In the genomic region with DNA sequence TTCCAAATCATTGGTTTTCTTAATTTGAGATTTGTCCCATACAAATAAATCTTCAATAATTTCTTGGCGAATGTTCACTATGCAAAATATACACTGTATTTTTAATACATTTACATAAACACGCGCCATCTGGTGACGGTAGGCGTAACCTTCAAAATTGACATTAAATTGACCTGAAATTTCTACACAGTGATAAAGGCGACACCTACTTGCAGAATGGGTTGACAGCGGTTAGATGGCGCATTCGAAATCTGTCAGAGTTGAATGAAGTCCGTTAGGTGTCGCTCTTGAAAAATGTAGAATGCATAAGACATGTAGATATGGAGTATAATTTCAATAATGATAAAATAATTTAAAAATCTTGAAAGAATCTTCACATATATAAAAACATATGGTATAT, we compare ENCODE assay signal across 3 fruit fly cellular contexts.
TF ChIP-seq lines count a peak whose summit lies in the region.

No protein-coding gene starts in this region.

TF ChIP-seq in whole organism, adult, 20 proteins besides CTCF, POLR2A, EP300 and RAD21 (continued from another document):
- TF ChIP-seq tj (GFP tag; optimal IDR thresholded peaks at IDR 0.05; lab: Kevin White, UChicago) (no peak), bab1 (GFP tag; optimal IDR thresholded peaks at IDR 0.05; lab: Kevin White, UChicago) (peak; percentile 85), pad (GFP tag; optimal IDR thresholded peaks at IDR 0.05; lab: Kevin White, UChicago) (peak; percentile 15)
TF ChIP-seq in whole organism, adult: peak in this region for 8.

TF ChIP-seq in whole organism, embryonic, 481 proteins besides CTCF, POLR2A, EP300 and RAD21 (continued from another document and continues in another):
- peak; percentile 37 for TF ChIP-seq nerfin-1 (tag; optimal IDR thresholded peaks at IDR 0.05; lab: Kevin White, UChicago)
- no peak for TF ChIP-seq crol (GFP tag; IDR thresholded peaks at IDR 0.05; lab: Robert Waterston, UW)
- peak; percentile 71; the same call in 1 of the 2 replicates for TF ChIP-seq HLH3B (GFP tag; IDR thresholded peaks at IDR 0.05; lab: Robert Waterston, UW)
- TF ChIP-seq CG8089 (GFP tag; optimal IDR thresholded peaks at IDR 0.05; lab: Kevin White, UChicago), result peak; percentile 86
- no peak for TF ChIP-seq CG6683 (GFP tag; optimal IDR thresholded peaks at IDR 0.05; lab: Kevin White, UChicago)
- peak; percentile 86 for TF ChIP-seq CG10366 (GFP tag; IDR thresholded peaks at IDR 0.05; lab: Robert Waterston, UW)
- peak; percentile 77 for TF ChIP-seq Atf-2 (GFP tag; optimal IDR thresholded peaks at IDR 0.05; lab: Kevin White, UChicago)
- no peak; the same call in none of the 3 replicates for TF ChIP-seq Optix (GFP tag; IDR thresholded peaks at IDR 0.05; lab: Robert Waterston, UW)
- peak; percentile 80 for TF ChIP-seq CG14014 (GFP tag; IDR thresholded peaks at IDR 0.05; lab: Robert Waterston, UW)
- TF ChIP-seq Xrp1 (GFP tag; IDR thresholded peaks at IDR 0.05; lab: Robert Waterston, UW), result peak; percentile 64
- TF ChIP-seq CG17568 (GFP tag; optimal IDR thresholded peaks at IDR 0.05; lab: Kevin White, UChicago), result peak; percentile 19
- peak; percentile 70 for TF ChIP-seq NC2α (GFP tag; optimal IDR thresholded peaks at IDR 0.05; lab: Kevin White, UChicago)
- no peak for TF ChIP-seq BtbVII (GFP tag; optimal IDR thresholded peaks at IDR 0.05; lab: Kevin White, UChicago)
- peak; percentile 71 for TF ChIP-seq row (GFP tag; IDR thresholded peaks at IDR 0.05; lab: Robert Waterston, UW)
- TF ChIP-seq CG10979 (tag; optimal IDR thresholded peaks at IDR 0.05; lab: Kevin White, UChicago), result peak; percentile 73
- peak; percentile 61 for TF ChIP-seq cato (GFP tag; optimal IDR thresholded peaks at IDR 0.05; lab: Kevin White, UChicago; ENCODE audit: borderline replicate concordance)
- no peak for TF ChIP-seq Hr78 (GFP tag; optimal IDR thresholded peaks at IDR 0.05; lab: Kevin White, UChicago)
- no peak for TF ChIP-seq so (GFP tag; IDR thresholded peaks at IDR 0.05; lab: Robert Waterston, UW)
- TF ChIP-seq CG9215 (GFP tag; IDR thresholded peaks at IDR 0.05; lab: Robert Waterston, UW), result peak; percentile 77
- peak; percentile 76 for TF ChIP-seq Atf3 (GFP tag; optimal IDR thresholded peaks at IDR 0.05; lab: Kevin White, UChicago)
- TF ChIP-seq CG34376 (GFP tag; optimal IDR thresholded peaks at IDR 0.05; lab: Kevin White, UChicago), result no peak
- peak; percentile 91 for TF ChIP-seq zen (tag; optimal IDR thresholded peaks at IDR 0.05; lab: Kevin White, UChicago)
- peak; percentile 83 for TF ChIP-seq CG42726 (GFP tag; IDR thresholded peaks at IDR 0.05; lab: Robert Waterston, UW; ENCODE audit: partially characterized antibody)
- peak; percentile 38 for TF ChIP-seq CG2202 (tag; optimal IDR thresholded peaks at IDR 0.05; lab: Kevin White, UChicago)
- peak; percentile 86 for TF ChIP-seq ken (GFP tag; IDR thresholded peaks at IDR 0.05; lab: Robert Waterston, UW)
- no peak for TF ChIP-seq CG3995 (GFP tag; optimal IDR thresholded peaks at IDR 0.05; lab: Kevin White, UChicago)
- TF ChIP-seq CG14965 (GFP tag; optimal IDR thresholded peaks at IDR 0.05; lab: Kevin White, UChicago; ENCODE audit: borderline replicate concordance), result peak; percentile 97
- TF ChIP-seq ttk (GFP tag; IDR thresholded peaks at IDR 0.05; lab: Robert Waterston, UW), result peak; percentile 69; the same call in 1 of the 2 replicates
- TF ChIP-seq CG6813 (GFP tag; optimal IDR thresholded peaks at IDR 0.05; lab: Kevin White, UChicago), result no peak
- peak; percentile 29; the same call in 1 of the 2 replicates for TF ChIP-seq Atf6 (GFP tag; IDR thresholded peaks at IDR 0.05; lab: Robert Waterston, UW)
- TF ChIP-seq CG16813 (GFP tag; IDR thresholded peaks at IDR 0.05; lab: Robert Waterston, UW; ENCODE audit: partially characterized antibody), result peak; percentile 66
- TF ChIP-seq fd64A (GFP tag; optimal IDR thresholded peaks at IDR 0.05; lab: Kevin White, UChicago), result no peak
- TF ChIP-seq pum (GFP tag; optimal IDR thresholded peaks at IDR 0.05; lab: Kevin White, UChicago), result peak; percentile 92
- no peak for TF ChIP-seq zen2 (GFP tag; IDR thresholded peaks at IDR 0.05; lab: Robert Waterston, UW; ENCODE audit: partially characterized antibody)
- peak; percentile 76 for TF ChIP-seq CG12942 (GFP tag; optimal IDR thresholded peaks at IDR 0.05; lab: Kevin White, UChicago)
- peak; percentile 80 for TF ChIP-seq H2.0 (GFP tag; IDR thresholded peaks at IDR 0.05; lab: Robert Waterston, UW)
- TF ChIP-seq repo (GFP tag; optimal IDR thresholded peaks at IDR 0.05; lab: Kevin White, UChicago), result peak; percentile 68
- TF ChIP-seq CG13296 (GFP tag; optimal IDR thresholded peaks at IDR 0.05; lab: Kevin White, UChicago), result no peak
- no peak for TF ChIP-seq kni (GFP tag; optimal IDR thresholded peaks at IDR 0.05; lab: Kevin White, UChicago)
- no peak for TF ChIP-seq abd-A (tag; optimal IDR thresholded peaks at IDR 0.05; lab: Kevin White, UChicago)
- TF ChIP-seq dysf (GFP tag; IDR thresholded peaks at IDR 0.05; lab: Robert Waterston, UW), result peak; percentile 86
- no peak for TF ChIP-seq Sin3A (optimal IDR thresholded peaks at IDR 0.05; lab: Kevin White, UChicago)
- peak; percentile 67 for TF ChIP-seq E2f1 (GFP tag; IDR thresholded peaks at IDR 0.05; lab: Robert Waterston, UW)
- TF ChIP-seq CG8765 (GFP tag; IDR thresholded peaks at IDR 0.05; lab: Robert Waterston, UW), result peak; percentile 79
- TF ChIP-seq CG15011 (GFP tag; optimal IDR thresholded peaks at IDR 0.05; lab: Kevin White, UChicago), result no peak
- no peak for TF ChIP-seq sim (GFP tag; IDR thresholded peaks at IDR 0.05; lab: Robert Waterston, UW)
- peak; percentile 64 for TF ChIP-seq Ets97D (GFP tag; optimal IDR thresholded peaks at IDR 0.05; lab: Kevin White, UChicago)
- no peak for TF ChIP-seq MTF-1 (GFP tag; optimal IDR thresholded peaks at IDR 0.05; lab: Kevin White, UChicago; ENCODE audit: borderline replicate concordance)
- no peak for TF ChIP-seq bbx (GFP tag; IDR thresholded peaks at IDR 0.05; lab: Robert Waterston, UW; ENCODE audit: partially characterized antibody)
- TF ChIP-seq rib (GFP tag; IDR thresholded peaks at IDR 0.05; lab: Robert Waterston, UW), result peak; percentile 47; the same call in 1 of the 2 replicates
- TF ChIP-seq corto (GFP tag; optimal IDR thresholded peaks at IDR 0.05; lab: Kevin White, UChicago), result no peak
- no peak for TF ChIP-seq h (optimal IDR thresholded peaks at IDR 0.05; lab: Kevin White, UChicago)
- peak; percentile 69 for TF ChIP-seq CG18619 (GFP tag; optimal IDR thresholded peaks at IDR 0.05; lab: Kevin White, UChicago)
- peak; percentile 50 for TF ChIP-seq CG12236 (GFP tag; optimal IDR thresholded peaks at IDR 0.05; lab: Kevin White, UChicago)
- TF ChIP-seq CG11085 (GFP tag; IDR thresholded peaks at IDR 0.05; lab: Robert Waterston, UW), result peak; percentile 87
- TF ChIP-seq lola (GFP tag; optimal IDR thresholded peaks at IDR 0.05; lab: Kevin White, UChicago), result peak in 1 of 3 experiments; percentile 54
- TF ChIP-seq Oli (tag; optimal IDR thresholded peaks at IDR 0.05; lab: Kevin White, UChicago), result peak; percentile 56
- peak; percentile 44 for TF ChIP-seq Nf-YB (GFP tag; optimal IDR thresholded peaks at IDR 0.05; lab: Kevin White, UChicago)
- TF ChIP-seq Drgx (GFP tag; IDR thresholded peaks at IDR 0.05; lab: Robert Waterston, UW), result no peak
- TF ChIP-seq CG10543 (GFP tag; optimal IDR thresholded peaks at IDR 0.05; lab: Kevin White, UChicago), result no peak

TF ChIP-seq in whole organism, prepupa, 60 proteins besides CTCF, POLR2A, EP300 and RAD21 (continued from another document):
- TF ChIP-seq topi (GFP tag; optimal IDR thresholded peaks at IDR 0.05; lab: Kevin White, UChicago) (peak; percentile 58), acj6 (GFP tag; optimal IDR thresholded peaks at IDR 0.05; lab: Kevin White, UChicago) (peak; percentile 56), CG8319 (GFP tag; optimal IDR thresholded peaks at IDR 0.05; lab: Kevin White, UChicago) (no peak), Blimp-1 (GFP tag; optimal IDR thresholded peaks at IDR 0.05; lab: Kevin White, UChicago) (no peak), vri (GFP tag; optimal IDR thresholded peaks at IDR 0.05; lab: Kevin White, UChicago) (no peak), CG11902 (GFP tag; optimal IDR thresholded peaks at IDR 0.05; lab: Kevin White, UChicago) (peak; percentile 45), Eip75B (GFP tag; optimal IDR thresholded peaks at IDR 0.05; lab: Kevin White, UChicago) (no peak), Sox102F (GFP tag; optimal IDR thresholded peaks at IDR 0.05; lab: Kevin White, UChicago) (no peak), pdm3 (GFP tag; optimal IDR thresholded peaks at IDR 0.05; lab: Kevin White, UChicago) (peak; percentile 55), CG34406 (GFP tag; optimal IDR thresholded peaks at IDR 0.05; lab: Kevin White, UChicago) (no peak), Lpt (GFP tag; optimal IDR thresholded peaks at IDR 0.05; lab: Kevin White, UChicago) (no peak), dac (GFP tag; optimal IDR thresholded peaks at IDR 0.05; lab: Kevin White, UChicago) (no peak), Smox (GFP tag; optimal IDR thresholded peaks at IDR 0.05; lab: Kevin White, UChicago) (no peak), dsx (GFP tag; optimal IDR thresholded peaks at IDR 0.05; lab: Kevin White, UChicago; ENCODE audit: poor library complexity, severe bottlenecking) (no peak), Hr4 (GFP tag; optimal IDR thresholded peaks at IDR 0.05; lab: Kevin White, UChicago) (peak; percentile 35), spab (GFP tag; optimal IDR thresholded peaks at IDR 0.05; lab: Kevin White, UChicago) (no peak), Eip78C (GFP tag; lab: Kevin White, UChicago) (peak; percentile 73), Sox15 (GFP tag; optimal IDR thresholded peaks at IDR 0.05; lab: Kevin White, UChicago) (peak; percentile 46), CG6276 (GFP tag; optimal IDR thresholded peaks at IDR 0.05; lab: Kevin White, UChicago) (no peak), Gug (GFP tag; IDR thresholded peaks at IDR 0.05; lab: Robert Waterston, UW) (no peak), CG11762 (GFP tag; optimal IDR thresholded peaks at IDR 0.05; lab: Kevin White, UChicago; ENCODE audit: insufficient read depth) (no peak), CG6792 (GFP tag; optimal IDR thresholded peaks at IDR 0.05; lab: Kevin White, UChicago) (peak; percentile 29), CG31627 (GFP tag; optimal IDR thresholded peaks at IDR 0.05; lab: Kevin White, UChicago) (peak; percentile 87), CG15336 (GFP tag; IDR thresholded peaks at IDR 0.05; lab: Robert Waterston, UW) (no peak), CG10669 (GFP tag; optimal IDR thresholded peaks at IDR 0.05; lab: Kevin White, UChicago) (no peak), CG6163 (GFP tag; IDR thresholded peaks at IDR 0.05; lab: Robert Waterston, UW) (no peak), achi (GFP tag; optimal IDR thresholded peaks at IDR 0.05; lab: Kevin White, UChicago) (no peak), cyc (GFP tag; optimal IDR thresholded peaks at IDR 0.05; lab: Kevin White, UChicago) (peak; percentile 80), CG6808 (GFP tag; optimal IDR thresholded peaks at IDR 0.05; lab: Kevin White, UChicago) (no peak), Hr39 (GFP tag; optimal IDR thresholded peaks at IDR 0.05; lab: Kevin White, UChicago) (peak; percentile 88), lz (GFP tag; optimal IDR thresholded peaks at IDR 0.05; lab: Kevin White, UChicago) (peak; percentile 76), CG10631 (GFP tag; optimal IDR thresholded peaks at IDR 0.05; lab: Kevin White, UChicago) (peak; percentile 32), OdsH (GFP tag; optimal IDR thresholded peaks at IDR 0.05; lab: Kevin White, UChicago) (peak; percentile 44), CG6854 (GFP tag; optimal IDR thresholded peaks at IDR 0.05; lab: Kevin White, UChicago) (no peak), CG32006 (GFP tag; optimal IDR thresholded peaks at IDR 0.05; lab: Kevin White, UChicago) (no peak), CG8119 (GFP tag; IDR thresholded peaks at IDR 0.05; lab: Robert Waterston, UW) (no peak), CG8632 (GFP tag; optimal IDR thresholded peaks at IDR 0.05; lab: Kevin White, UChicago) (no peak), fd59A (GFP tag; optimal IDR thresholded peaks at IDR 0.05; lab: Kevin White, UChicago) (no peak), CG3032 (tag; optimal IDR thresholded peaks at IDR 0.05; lab: Kevin White, UChicago) (peak; percentile 12), CG3919 (GFP tag; optimal IDR thresholded peaks at IDR 0.05; lab: Kevin White, UChicago) (peak; percentile 60), fkh (GFP tag; optimal IDR thresholded peaks at IDR 0.05; lab: Kevin White, UChicago) (peak; percentile 4)
